Worm (Caenorhabditis elegans): ENCODE measurements around the gene F56D6.21.

- no peak for TF ChIP-seq K02D7.2 (tag; optimal IDR thresholded peaks at IDR 0.05)
- no peak for TF ChIP-seq dmd-4 (tag; optimal IDR thresholded peaks at IDR 0.05; ENCODE audit: borderline replicate concordance)
- TF ChIP-seq rnt-1 (tag; optimal IDR thresholded peaks at IDR 0.05) = no peak
- TF ChIP-seq fkh-6 (tag; optimal IDR thresholded peaks at IDR 0.05) = no peak
- TF ChIP-seq tbx-2 (tag; optimal IDR thresholded peaks at IDR 0.05) = no peak
- no peak for TF ChIP-seq unc-55 (GFP tag; optimal IDR thresholded peaks at IDR 0.05)
- no peak for TF ChIP-seq ceh-45 (GFP tag; IDR thresholded peaks at IDR 0.05)
- no peak for TF ChIP-seq elt-2 (tag; optimal IDR thresholded peaks at IDR 0.05)
- no peak for TF ChIP-seq ref-2 (tag; optimal IDR thresholded peaks at IDR 0.05)
- no peak for TF ChIP-seq che-1 (tag; optimal IDR thresholded peaks at IDR 0.05)
- TF ChIP-seq ceh-6 (GFP tag; optimal IDR thresholded peaks at IDR 0.05) = no peak
- no peak for TF ChIP-seq pha-4 (tag; optimal IDR thresholded peaks at IDR 0.05)
Measured at ce11 chrIV:3855543-3855942, 49.2 kb upstream of the F56D6.21 start, which contains the start of gene zag-1.

All from whole organism, late embryonic.